Fruit fly (Drosophila melanogaster) whole organism, embryonic: ENCODE data around the gene D12.

Source experiments
- Adf1 ChIP-seq: fragments of 200-800 bp; sonication (Bioruptor generic); IDR thresholded peaks from 2 replicates; pipeline ENCODE4 v1.3.6; 2022; ENCODE audit warnings: missing biosample characterization, missing genetic modification characterization
- Awh ChIP-seq: fragments of 200-800 bp; sonication (Bioruptor generic); IDR thresholded peaks from 2 replicates; pipeline ENCODE4, ENCODE4 v1.3.6; 2022; ENCODE audit warnings: missing biosample characterization, missing genetic modification characterization
- Bdp1 ChIP-seq: fragments of 200-800 bp; sonication (Bioruptor generic); optimal IDR thresholded peaks from 3 replicates; lab custom pipeline; 2016; ENCODE audit warnings: missing biosample characterization, missing genetic modification characterization
- Bgb ChIP-seq: fragments of 200-800 bp; sonication (Bioruptor generic); IDR thresholded peaks from 2 replicates; pipeline ENCODE4 v1.3.6; 2022; ENCODE audit warnings: missing biosample characterization, missing genetic modification characterization; ENCODE audit not compliant: partially characterized antibody
- Bteb2 ChIP-seq: fragments of 200-800 bp; sonication (Bioruptor generic); optimal IDR thresholded peaks from 2 replicates; lab custom pipeline; 2016; ENCODE audit warnings: missing biosample characterization, missing genetic modification characterization
- CG10462 ChIP-seq: fragments of 200-800 bp; sonication (Bioruptor generic); optimal IDR thresholded peaks from 2 replicates; lab custom pipeline; 2016; ENCODE audit warnings: missing biosample characterization, missing genetic modification characterization
- CG1233 ChIP-seq: fragments of 200-800 bp; sonication (Bioruptor generic); optimal IDR thresholded peaks from 4 replicates; lab custom pipeline; 2018; ENCODE audit warnings: missing biosample characterization, mild to moderate bottlenecking, missing genetic modification characterization
- CG14014 ChIP-seq: fragments of 200-800 bp; sonication (Bioruptor generic); IDR thresholded peaks from 2 replicates; pipeline ENCODE4 v1.3.6; 2022; ENCODE audit warnings: missing biosample characterization, missing genetic modification characterization
- CG14860 ChIP-seq: fragments of 200-800 bp; sonication (Bioruptor generic); IDR thresholded peaks from 3 replicates; pipeline ENCODE4 v1.3.6; 2022; ENCODE audit warnings: missing biosample characterization, missing genetic modification characterization; ENCODE audit not compliant: partially characterized antibody
- CG1529 ChIP-seq: fragments of 200-800 bp; sonication (Bioruptor generic); optimal IDR thresholded peaks from 3 replicates; lab custom pipeline; 2018; ENCODE audit warnings: missing biosample characterization, missing genetic modification characterization
- CG15696 ChIP-seq: fragments of 200-800 bp; sonication (Bioruptor generic); optimal IDR thresholded peaks from 2 replicates; lab custom pipeline; 2019; ENCODE audit warnings: missing biosample characterization, mild to moderate bottlenecking, missing genetic modification characterization, moderate library complexity
- CG3065 ChIP-seq: fragments of 200-800 bp; sonication (Bioruptor generic); optimal IDR thresholded peaks from 2 replicates; lab custom pipeline; 2016; ENCODE audit warnings: missing biosample characterization, missing genetic modification characterization
- CG33557 ChIP-seq: fragments of 200-800 bp; sonication (Bioruptor generic); optimal IDR thresholded peaks from 2 replicates; lab custom pipeline; 2019; ENCODE audit warnings: missing biosample characterization, mild to moderate bottlenecking, missing genetic modification characterization, moderate library complexity
- CG6272 ChIP-seq: fragments of 200-800 bp; sonication (Bioruptor generic); IDR thresholded peaks from 2 replicates; pipeline ENCODE4 v1.3.6; 2022; ENCODE audit warnings: missing biosample characterization, missing genetic modification characterization
- CG7963 ChIP-seq: fragments of 200-800 bp; sonication (Bioruptor generic); IDR thresholded peaks from 3 replicates; pipeline ENCODE4 v1.3.6; 2022; ENCODE audit warnings: missing biosample characterization, missing genetic modification characterization; ENCODE audit not compliant: partially characterized antibody
- CG8089 ChIP-seq: fragments of 200-800 bp; sonication (Bioruptor generic); optimal IDR thresholded peaks from 3 replicates; lab custom pipeline; 2016; ENCODE audit warnings: missing biosample characterization, missing genetic modification characterization
- CG8924 ChIP-seq: fragments of 200-800 bp; optimal IDR thresholded peaks from 3 replicates; lab custom pipeline; 2019; ENCODE audit warnings: missing biosample characterization, mild to moderate bottlenecking, missing genetic modification characterization, moderate library complexity
- H2.0 ChIP-seq: fragments of 200-800 bp; sonication (Bioruptor generic); IDR thresholded peaks from 2 replicates; pipeline ENCODE4 v1.3.6; 2022; ENCODE audit warnings: missing biosample characterization, missing genetic modification characterization
- Hr78 ChIP-seq, 2 experiments: fragments of 200-800 bp in 1 of 2; fragments of >200 bp in 1 of 2; sonication (Bioruptor generic) in 1 of 2; optimal IDR thresholded peaks; 2 replicates each; lab custom pipeline; 2017 to 2019; ENCODE audit warnings: missing biosample characterization in 2 of 2, missing genetic modification characterization in 2 of 2, mild to moderate bottlenecking in 1 of 2, moderate library complexity in 1 of 2
- Hsf ChIP-seq: fragments of 200-800 bp; sonication (Bioruptor generic); optimal IDR thresholded peaks from 3 replicates; lab custom pipeline; 2016; ENCODE audit warnings: missing biosample characterization, missing genetic modification characterization
- Ravus ChIP-seq: fragments of 200-800 bp; sonication (Bioruptor generic); IDR thresholded peaks from 2 replicates; pipeline ENCODE4 v1.3.6; 2022; ENCODE audit warnings: missing biosample characterization, missing genetic modification characterization
- Stat92E ChIP-seq, 3 experiments: fragments of >200 bp in 2 of 3; fragments of 200-800 bp in 1 of 3; sonication (Bioruptor generic) in 1 of 3; optimal IDR thresholded peaks; 2 replicates each; lab custom pipeline; 2017 to 2019; ENCODE audit warnings: missing biosample characterization in 3 of 3, missing genetic modification characterization in 3 of 3, mild to moderate bottlenecking in 1 of 3, moderate library complexity in 1 of 3
- Vsx1 ChIP-seq: fragments of 200-800 bp; sonication (Bioruptor generic); optimal IDR thresholded peaks from 2 replicates; lab custom pipeline; 2017; ENCODE audit warnings: missing biosample characterization, mild to moderate bottlenecking, missing genetic modification characterization, missing genetic modification reagents
- chif ChIP-seq, 2 experiments: fragments of 200-800 bp; sonication (Bioruptor generic); optimal IDR thresholded peaks; 3 replicates each; lab custom pipeline; 2016; ENCODE audit warnings: missing biosample characterization in 2 of 2, missing genetic modification characterization in 2 of 2
- chn ChIP-seq: fragments of 200-800 bp; sonication (Bioruptor generic); optimal IDR thresholded peaks from 2 replicates; lab custom pipeline; 2016; ENCODE audit warnings: missing biosample characterization, missing genetic modification characterization
- dmrt11E ChIP-seq: fragments of 200-800 bp; sonication (Bioruptor generic); optimal IDR thresholded peaks from 3 replicates; lab custom pipeline; 2018; ENCODE audit warnings: missing biosample characterization, mild to moderate bottlenecking, missing genetic modification characterization, moderate library complexity
- esg ChIP-seq: fragments of 200-800 bp; sonication (Bioruptor generic); conservative IDR thresholded peaks from 2 replicates; pipeline ENCODE4 v1.3.6; 2022; ENCODE audit warnings: missing biosample characterization, missing genetic modification characterization
- hbn ChIP-seq: fragments of 200-800 bp; sonication (Bioruptor generic); IDR thresholded peaks from 2 replicates; pipeline ENCODE4 v1.3.6; 2022; ENCODE audit warnings: missing biosample characterization, missing genetic modification characterization; ENCODE audit not compliant: partially characterized antibody
- inv ChIP-seq: fragments of 200-800 bp; sonication (Bioruptor generic); IDR thresholded peaks from 2 replicates; pipeline ENCODE4 v1.3.6; 2022; ENCODE audit warnings: missing biosample characterization, missing genetic modification characterization; ENCODE audit not compliant: partially characterized antibody
- knrl ChIP-seq: fragments of 200-800 bp; sonication (Bioruptor generic); IDR thresholded peaks from 3 replicates; pipeline ENCODE4 v1.3.6; 2022; ENCODE audit warnings: missing biosample characterization, missing genetic modification characterization; ENCODE audit not compliant: partially characterized antibody
- oc ChIP-seq: fragments of 200-800 bp; sonication (Bioruptor generic); optimal IDR thresholded peaks from 2 replicates; lab custom pipeline; 2018; ENCODE audit warnings: missing biosample characterization, mild to moderate bottlenecking, missing genetic modification characterization, moderate library complexity
- sd ChIP-seq: fragments of 200-800 bp; sonication (Bioruptor generic); optimal IDR thresholded peaks from 3 replicates; lab custom pipeline; 2018; ENCODE audit warnings: missing biosample characterization, mild to moderate bottlenecking, missing genetic modification characterization, moderate library complexity
- tna ChIP-seq: fragments of 200-800 bp; sonication (Bioruptor generic); IDR thresholded peaks from 2 replicates; pipeline ENCODE4 v1.3.6; 2022; ENCODE audit warnings: missing biosample characterization, missing genetic modification characterization; ENCODE audit not compliant: partially characterized antibody

Gene D12

DNA sequence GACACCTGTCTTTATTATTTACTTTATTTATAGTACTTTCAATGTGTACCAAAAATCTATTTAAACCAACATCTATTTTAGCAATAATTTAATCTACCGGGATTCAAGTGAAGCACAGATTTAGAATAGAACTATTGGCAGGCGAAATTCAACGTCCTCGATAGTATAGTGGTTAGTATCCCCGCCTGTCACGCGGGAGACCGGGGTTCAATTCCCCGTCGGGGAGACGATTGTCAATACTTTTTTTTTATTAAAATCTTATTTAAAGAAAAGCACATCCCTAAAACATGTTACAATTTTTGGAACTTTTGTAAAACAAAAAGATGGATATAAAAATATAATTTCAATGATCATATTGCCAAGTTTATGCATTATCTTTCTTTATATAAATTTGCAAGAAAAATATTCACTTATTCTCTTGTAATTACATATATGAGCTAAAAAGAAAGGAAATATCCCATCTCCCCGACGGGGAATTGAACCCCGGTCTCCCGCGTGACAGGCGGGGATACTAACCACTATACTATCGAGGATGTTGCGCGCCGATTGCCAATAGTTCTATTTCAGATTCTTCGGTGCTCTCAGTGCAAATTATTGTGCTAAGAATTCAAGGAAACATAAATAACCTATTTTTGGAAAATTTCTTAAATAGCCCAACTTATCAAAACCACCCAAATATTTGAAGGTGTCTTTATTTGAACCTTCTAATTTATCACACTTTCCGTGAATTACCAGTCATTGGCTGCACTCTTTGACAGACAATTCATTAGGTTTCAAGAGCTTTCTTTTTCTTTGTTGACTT, 44.7 kb upstream of the D12 start, which contains the start of gene CG43796 (continued):
- TF ChIP-seq hbn (GFP tag; lab: Robert Waterston, UW) (no peak), dmrt11E (tag; lab: Kevin White, UChicago) (no peak), Bgb (GFP tag; lab: Robert Waterston, UW) (peak; percentile 68), CG7963 (GFP tag; lab: Robert Waterston, UW) (peak; percentile 65; the same call in 1 of the 3 replicates), inv (GFP tag; lab: Robert Waterston, UW) (peak; percentile 43; the same call in 1 of the 2 replicates), sd (tag; lab: Kevin White, UChicago) (peak; percentile 0), Stat92E (GFP tag; optimal IDR thresholded peaks at IDR 0.05; lab: Kevin White, UChicago) (peak in 1 of 3 experiments; percentile 31), knrl (GFP tag; lab: Robert Waterston, UW) (peak; percentile 51; the same call in 1 of the 3 replicates), CG14860 (peak; percentile 60), CG6272 (no peak), Bdp1 (GFP tag; lab: Kevin White, UChicago) (peak; percentile 97), tna (GFP tag; lab: Robert Waterston, UW) (peak; percentile 58; the same call in 1 of the 2 replicates)
- TF ChIP-seq, all 482 proteins: peak for 30

dm6 chr2L:8480825-8481224, 43.7 kb upstream of the D12 start:
- TF ChIP-seq CG10462 (GFP tag; lab: Kevin White, UChicago), result no peak
- TF ChIP-seq CG33557 (GFP tag; lab: Kevin White, UChicago), result no peak
- no peak for TF ChIP-seq Ravus (GFP tag; lab: Robert Waterston, UW)
- no peak for TF ChIP-seq H2.0 (GFP tag; lab: Robert Waterston, UW)
- peak in 1 of 2 experiments; percentile 36 for TF ChIP-seq Hr78 (GFP tag; optimal IDR thresholded peaks at IDR 0.05; lab: Kevin White, UChicago)
- TF ChIP-seq CG8924, result no peak
- TF ChIP-seq CG8089 (GFP tag; lab: Kevin White, UChicago), result no peak
- peak; percentile 42; the same call in 1 of the 2 replicates for TF ChIP-seq Awh (GFP tag; lab: Robert Waterston, UW)
- TF ChIP-seq chif (GFP tag; optimal IDR thresholded peaks at IDR 0.05; lab: Kevin White, UChicago), result no peak
- TF ChIP-seq CG14014 (GFP tag; lab: Robert Waterston, UW), result no peak
- no peak for TF ChIP-seq CG3065 (GFP tag; lab: Kevin White, UChicago)
- peak; percentile 72 for TF ChIP-seq oc (tag; lab: Kevin White, UChicago)
- no peak for TF ChIP-seq CG1233
- TF ChIP-seq Vsx1 (GFP tag; lab: Kevin White, UChicago), result peak; percentile 74
- TF ChIP-seq Hsf, result no peak
- TF ChIP-seq CG15696 (tag; lab: Kevin White, UChicago), result no peak
- no peak for TF ChIP-seq Adf1 (GFP tag; lab: Robert Waterston, UW)
- TF ChIP-seq chn (GFP tag; lab: Kevin White, UChicago), result no peak
- TF ChIP-seq CG1529 (GFP tag; lab: Kevin White, UChicago), result no peak
- no peak for TF ChIP-seq Bteb2 (GFP tag; lab: Kevin White, UChicago)
- TF ChIP-seq esg, result no peak
